Fruit fly (Drosophila melanogaster): ENCODE data around the gene CG32152.

The CG32152 gene

DNA sequence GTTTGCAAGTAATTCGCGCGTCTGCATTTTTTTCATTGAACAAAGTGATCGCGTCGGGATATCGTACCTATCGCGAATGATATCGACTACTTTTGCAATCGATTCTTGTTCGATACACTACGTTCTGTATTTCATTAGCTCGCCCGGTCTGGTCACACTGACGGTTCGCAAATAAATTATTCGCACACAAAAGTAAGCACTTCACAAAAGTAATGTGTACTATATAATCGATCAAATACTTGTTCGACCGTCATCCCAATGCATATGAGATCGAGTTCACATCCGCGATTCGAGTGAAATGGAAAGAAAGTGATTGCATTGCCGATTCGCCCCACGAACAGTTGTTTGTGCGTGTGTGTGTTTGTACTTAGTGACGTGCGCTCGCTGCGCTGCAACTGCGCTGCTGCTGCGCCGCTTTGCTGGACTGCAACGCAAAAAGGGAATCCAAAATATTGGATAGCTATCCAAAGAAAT, 53.5 kb downstream of the CG32152 start, which contains the start of the genes CG5235 and ClC-c (continued):
- TF ChIP-seq Chrac-16 (GFP tag; optimal IDR thresholded peaks at IDR 0.05) (no peak), CG6813 (GFP tag; optimal IDR thresholded peaks at IDR 0.05) (no peak), CG5180 (GFP tag; optimal IDR thresholded peaks at IDR 0.05) (no peak), Med (GFP tag) (peak; percentile 79), CG3995 (GFP tag; optimal IDR thresholded peaks at IDR 0.05) (peak; percentile 76), Opbp (GFP tag; IDR thresholded peaks at IDR 0.05; ENCODE audit: partially characterized antibody) (peak; percentile 77), CG9437 (GFP tag; optimal IDR thresholded peaks at IDR 0.05) (no peak), Nf-YC (tag; optimal IDR thresholded peaks at IDR 0.05) (no peak), cg (GFP tag; optimal IDR thresholded peaks at IDR 0.05) (peak; percentile 81), CG14710 (tag; optimal IDR thresholded peaks at IDR 0.05) (peak; percentile 45), bbx (GFP tag; IDR thresholded peaks at IDR 0.05; ENCODE audit: partially characterized antibody) (peak; percentile 91), Adf1 (GFP tag; IDR thresholded peaks at IDR 0.05) (peak; percentile 97), vnd (GFP tag; IDR thresholded peaks at IDR 0.05; ENCODE audit: partially characterized antibody) (peak; percentile 74), CG2116 (GFP tag; optimal IDR thresholded peaks at IDR 0.05) (peak; percentile 52), trem (tag; optimal IDR thresholded peaks at IDR 0.05) (peak; percentile 45), CG7271 (tag; optimal IDR thresholded peaks at IDR 0.05) (no peak), CG6854 (GFP tag; optimal IDR thresholded peaks at IDR 0.05) (no peak), hbn (GFP tag; IDR thresholded peaks at IDR 0.05; ENCODE audit: partially characterized antibody) (peak; percentile 77), Mes4 (GFP tag; optimal IDR thresholded peaks at IDR 0.05) (no peak), MESR4 (GFP tag; optimal IDR thresholded peaks at IDR 0.05) (peak; percentile 96), inv (GFP tag; IDR thresholded peaks at IDR 0.05; ENCODE audit: partially characterized antibody) (peak; percentile 74), ato (GFP tag; IDR thresholded peaks at IDR 0.05; ENCODE audit: partially characterized antibody) (peak; percentile 78), rib (GFP tag; IDR thresholded peaks at IDR 0.05) (peak; percentile 94), E2f2 (GFP tag; IDR thresholded peaks at IDR 0.05) (peak; percentile 78), mld (GFP tag; IDR thresholded peaks at IDR 0.05; ENCODE audit: partially characterized antibody) (peak; percentile 71; the same call in 1 of the 3 replicates), lab (GFP tag; optimal IDR thresholded peaks at IDR 0.05) (no peak), lola (GFP tag; optimal IDR thresholded peaks at IDR 0.05) (no peak), CG12659 (GFP tag; optimal IDR thresholded peaks at IDR 0.05) (peak; percentile 42), gfzf (GFP tag; optimal IDR thresholded peaks at IDR 0.05) (peak; percentile 88), Bgb (GFP tag; IDR thresholded peaks at IDR 0.05; ENCODE audit: partially characterized antibody) (peak; percentile 85), CG7963 (GFP tag; IDR thresholded peaks at IDR 0.05; ENCODE audit: partially characterized antibody) (peak; percentile 86), CG10979 (tag; optimal IDR thresholded peaks at IDR 0.05) (no peak), CG9609 (GFP tag; optimal IDR thresholded peaks at IDR 0.05) (no peak), CG34224 (GFP tag; IDR thresholded peaks at IDR 0.05; ENCODE audit: partially characterized antibody) (peak; percentile 90), CG16813 (GFP tag; IDR thresholded peaks at IDR 0.05; ENCODE audit: partially characterized antibody) (peak; percentile 79), zfh2 (GFP tag; optimal IDR thresholded peaks at IDR 0.05) (no peak), Sry-δ (GFP tag; optimal IDR thresholded peaks at IDR 0.05) (peak; percentile 66), chinmo (GFP tag; IDR thresholded peaks at IDR 0.05; ENCODE audit: partially characterized antibody) (peak; percentile 86; the same call in 2 of the 4 replicates), Neu2 (GFP tag; optimal IDR thresholded peaks at IDR 0.05; ENCODE audit: borderline replicate concordance) (no peak), sob (GFP tag; IDR thresholded peaks at IDR 0.05) (no peak), gro (GFP tag; optimal IDR thresholded peaks at IDR 0.05) (peak; percentile 25), CG4707 (GFP tag; optimal IDR thresholded peaks at IDR 0.05) (no peak), HHEX (GFP tag; optimal IDR thresholded peaks at IDR 0.05) (no peak), CG17802 (tag; optimal IDR thresholded peaks at IDR 0.05) (no peak), tna (GFP tag; IDR thresholded peaks at IDR 0.05; ENCODE audit: partially characterized antibody) (peak; percentile 86), amos (GFP tag; IDR thresholded peaks at IDR 0.05; ENCODE audit: partially characterized antibody) (peak; percentile 87), CG4424 (GFP tag; optimal IDR thresholded peaks at IDR 0.05) (no peak)
